Worm (Caenorhabditis elegans) whole organism, L3 larva: ENCODE measurements around the gene T28C12.6.
A peak's percentile ranks its signal among the peaks of the same experiment; 100 is the strongest.

Source experiments
- ama-1 ChIP-seq: fragments of 150-350 bp; optimal IDR thresholded peaks from 2 replicates; lab custom pipeline; 2018
- daf-12 ChIP-seq: fragments of 150-350 bp; optimal IDR thresholded peaks from 2 replicates; lab custom pipeline; 2014; ENCODE audit warnings: missing biosample characterization, missing genetic modification reagents, missing genetic modification characterization
- egl-27 ChIP-seq: sonication (generic microtip); optimal IDR thresholded peaks from 4 replicates; lab custom pipeline; 2017; ENCODE audit warnings: missing biosample characterization, missing genetic modification reagents, missing genetic modification characterization
- lin-39 ChIP-seq: fragments of 150-350 bp; optimal IDR thresholded peaks from 2 replicates; lab custom pipeline; 2018; ENCODE audit warnings: missing biosample characterization, missing genetic modification reagents, missing genetic modification characterization
- nhr-25 ChIP-seq: sonication (generic microtip); optimal IDR thresholded peaks from 2 replicates; lab custom pipeline; 2017; ENCODE audit warnings: missing biosample characterization, missing genetic modification characterization
- zag-1 ChIP-seq: fragments of 150-350 bp; optimal IDR thresholded peaks from 2 replicates; lab custom pipeline; 2014; ENCODE audit warnings: missing biosample characterization, missing genetic modification characterization

ce11 chrV:6350109-6350508 is 14.2 kb upstream of the T28C12.6 start:
- TF ChIP-seq ama-1 (lab: Kevin White, UChicago) (no peak), lin-39 (tag; lab: Kevin White, UChicago) (peak; percentile 81), zag-1 (tag; lab: Kevin White, UChicago) (no peak), egl-27 (tag; lab: Kevin White, UChicago) (no peak), daf-12 (tag; lab: Kevin White, UChicago) (no peak), nhr-25 (tag; lab: Kevin White, UChicago) (no peak)
